Fruit fly (Drosophila melanogaster) whole organism, prepupa: ENCODE results near the gene CG7582.

Experiments
- Blimp-1 ChIP-seq: fragments of 200-800 bp; sonication (Bioruptor generic); optimal IDR thresholded peaks from 3 replicates; lab custom pipeline; 2017; ENCODE audit warnings: missing biosample characterization, missing genetic modification characterization, mild to moderate bottlenecking, moderate library complexity, missing genetic modification reagents
- CG10669 ChIP-seq: fragments of 200-800 bp; sonication (Bioruptor generic); optimal IDR thresholded peaks from 3 replicates; lab custom pipeline; 2018; ENCODE audit warnings: missing biosample characterization, mild to moderate bottlenecking, missing genetic modification characterization, moderate library complexity
- CG11294 ChIP-seq: fragments of 200-800 bp; sonication (Bioruptor generic); IDR thresholded peaks from 2 replicates; pipeline ENCODE4 v1.3.6; 2022; ENCODE audit warnings: missing biosample characterization, missing genetic modification characterization
- CG11762 ChIP-seq: fragments of 200-800 bp; sonication (Bioruptor generic); optimal IDR thresholded peaks from 3 replicates; lab custom pipeline; 2016; ENCODE audit warnings: missing biosample characterization, missing genetic modification characterization; ENCODE audit not compliant: insufficient read depth
- CG11902 ChIP-seq: fragments of 200-800 bp; sonication (Bioruptor generic); optimal IDR thresholded peaks from 3 replicates; lab custom pipeline; 2016; ENCODE audit warnings: missing biosample characterization, missing genetic modification characterization
- CG15336 ChIP-seq: fragments of 200-800 bp; sonication (Bioruptor generic); IDR thresholded peaks from 2 replicates; pipeline ENCODE4 v1.3.6; 2022; ENCODE audit warnings: missing biosample characterization, missing genetic modification characterization
- CG1621 ChIP-seq: fragments of 200-800 bp; sonication (Bioruptor generic); optimal IDR thresholded peaks from 3 replicates; lab custom pipeline; 2018; ENCODE audit warnings: missing biosample characterization, mild to moderate bottlenecking, missing genetic modification characterization
- CG31627 ChIP-seq: fragments of 200-800 bp; sonication (Bioruptor generic); optimal IDR thresholded peaks from 3 replicates; lab custom pipeline; 2016; ENCODE audit warnings: missing biosample characterization, missing genetic modification characterization
- CG32006 ChIP-seq: fragments of 200-800 bp; sonication (Bioruptor generic); optimal IDR thresholded peaks from 3 replicates; lab custom pipeline; 2017; ENCODE audit warnings: missing biosample characterization, mild to moderate bottlenecking, missing genetic modification characterization
- CG34406 ChIP-seq: fragments of 200-800 bp; sonication (Bioruptor generic); optimal IDR thresholded peaks from 3 replicates; lab custom pipeline; 2016; ENCODE audit warnings: missing biosample characterization, missing genetic modification characterization
- CG3919 ChIP-seq: fragments of 200-800 bp; sonication (Bioruptor generic); optimal IDR thresholded peaks from 3 replicates; lab custom pipeline; 2016; ENCODE audit warnings: missing biosample characterization, missing genetic modification characterization
- CG4318 ChIP-seq: fragments of 200-800 bp; sonication (Bioruptor generic); optimal IDR thresholded peaks from 3 replicates; lab custom pipeline; 2017; ENCODE audit warnings: missing biosample characterization, mild to moderate bottlenecking, missing genetic modification characterization
- CG6163 ChIP-seq: fragments of 200-800 bp; sonication (Bioruptor generic); IDR thresholded peaks from 3 replicates; pipeline ENCODE4 v1.3.6; 2022; ENCODE audit warnings: missing biosample characterization, missing genetic modification characterization
- CG6276 ChIP-seq: fragments of 200-800 bp; sonication (Bioruptor generic); optimal IDR thresholded peaks from 2 replicates; lab custom pipeline; 2017; ENCODE audit warnings: missing biosample characterization, mild to moderate bottlenecking, missing genetic modification characterization
- CG6792 ChIP-seq: fragments of 200-800 bp; sonication (Bioruptor generic); optimal IDR thresholded peaks from 3 replicates; lab custom pipeline; 2016; ENCODE audit warnings: missing biosample characterization, missing genetic modification characterization
- CG6854 ChIP-seq: fragments of 200-800 bp; sonication (Bioruptor generic); optimal IDR thresholded peaks from 2 replicates; lab custom pipeline; 2017; ENCODE audit warnings: missing biosample characterization, mild to moderate bottlenecking, missing genetic modification characterization
- CG8119 ChIP-seq: fragments of 200-800 bp; sonication (Bioruptor generic); IDR thresholded peaks from 3 replicates; pipeline ENCODE4 v1.3.6; 2022; ENCODE audit warnings: missing biosample characterization, missing genetic modification characterization
- CG8319 ChIP-seq: fragments of 200-800 bp; sonication (Bioruptor generic); optimal IDR thresholded peaks from 3 replicates; lab custom pipeline; 2016; ENCODE audit warnings: missing biosample characterization, missing genetic modification characterization
- CG9139 ChIP-seq: fragments of 200-800 bp; sonication (Bioruptor generic); optimal IDR thresholded peaks from 3 replicates; lab custom pipeline; 2017; ENCODE audit warnings: missing biosample characterization, mild to moderate bottlenecking, missing genetic modification characterization
- Eip78C ChIP-seq: fragments of 200-800 bp; sonication (Bioruptor generic); peaks from one replicate; lab custom pipeline; 2016; ENCODE audit warnings: missing biosample characterization, missing genetic modification characterization
- Eip93F ChIP-seq: fragments of 200-800 bp; sonication (Bioruptor generic); optimal IDR thresholded peaks from 2 replicates; lab custom pipeline; 2016; ENCODE audit warnings: missing biosample characterization, mild to moderate bottlenecking, missing genetic modification characterization
- Ets21C ChIP-seq: fragments of 200-800 bp; sonication (Bioruptor generic); optimal IDR thresholded peaks from 3 replicates; lab custom pipeline; 2016; ENCODE audit warnings: missing biosample characterization, missing genetic modification characterization
- Gug ChIP-seq: fragments of 200-800 bp; sonication (Bioruptor generic); IDR thresholded peaks from 2 replicates; pipeline ENCODE4 v1.3.6; 2022; ENCODE audit warnings: missing biosample characterization, missing genetic modification characterization
- Hr38 ChIP-seq: sonication (Bioruptor generic); optimal IDR thresholded peaks from 2 replicates; lab custom pipeline; 2016; ENCODE audit warnings: missing biosample characterization, missing genetic modification characterization
- Lpt ChIP-seq: fragments of 200-800 bp; sonication (Bioruptor generic); optimal IDR thresholded peaks from 3 replicates; lab custom pipeline; 2016; ENCODE audit warnings: missing biosample characterization, missing genetic modification characterization
- Met ChIP-seq: fragments of 200-800 bp; sonication (Bioruptor generic); optimal IDR thresholded peaks from 3 replicates; lab custom pipeline; 2016; ENCODE audit warnings: missing biosample characterization, missing genetic modification characterization
- OdsH ChIP-seq: fragments of 200-800 bp; sonication (Bioruptor generic); optimal IDR thresholded peaks from 3 replicates; lab custom pipeline; 2016; ENCODE audit warnings: missing biosample characterization, missing genetic modification characterization
- Smox ChIP-seq: fragments of 200-800 bp; sonication (Bioruptor generic); optimal IDR thresholded peaks from 3 replicates; lab custom pipeline; 2016; ENCODE audit warnings: missing biosample characterization, missing genetic modification characterization
- Sox102F ChIP-seq: fragments of 200-800 bp; sonication (Bioruptor generic); optimal IDR thresholded peaks from 2 replicates; lab custom pipeline; 2016; ENCODE audit warnings: missing biosample characterization, mild to moderate bottlenecking, missing genetic modification characterization
- Sox14 ChIP-seq: fragments of 200-800 bp; sonication (Bioruptor generic); optimal IDR thresholded peaks from 3 replicates; lab custom pipeline; 2016; ENCODE audit warnings: missing biosample characterization, missing genetic modification characterization
- Sox15 ChIP-seq: fragments of 200-800 bp; sonication (Bioruptor generic); optimal IDR thresholded peaks from 3 replicates; lab custom pipeline; 2016; ENCODE audit warnings: missing biosample characterization, missing genetic modification characterization
- acj6 ChIP-seq: fragments of 200-800 bp; sonication (Bioruptor generic); optimal IDR thresholded peaks from 3 replicates; lab custom pipeline; 2016; ENCODE audit warnings: missing biosample characterization, missing genetic modification characterization
- cyc ChIP-seq: fragments of 200-800 bp; sonication (Bioruptor generic); optimal IDR thresholded peaks from 3 replicates; lab custom pipeline; 2016; ENCODE audit warnings: missing biosample characterization, missing genetic modification characterization
- dac ChIP-seq: fragments of 200-800 bp; sonication (Bioruptor generic); optimal IDR thresholded peaks from 2 replicates; lab custom pipeline; 2017; ENCODE audit warnings: missing biosample characterization, mild to moderate bottlenecking, missing genetic modification characterization
- dsx ChIP-seq: fragments of 200-800 bp; optimal IDR thresholded peaks from 3 replicates; lab custom pipeline; 2019; ENCODE audit warnings: missing biosample characterization, mild to moderate bottlenecking, missing genetic modification characterization, moderate library complexity; ENCODE audit not compliant: poor library complexity, severe bottlenecking
- eg ChIP-seq: fragments of 200-800 bp; sonication (Bioruptor generic); IDR thresholded peaks from 3 replicates; pipeline ENCODE4 v1.3.6; 2022; ENCODE audit warnings: missing biosample characterization, missing genetic modification characterization
- fd59A ChIP-seq: fragments of 200-800 bp; sonication (Bioruptor generic); optimal IDR thresholded peaks from 2 replicates; lab custom pipeline; 2017; ENCODE audit warnings: missing biosample characterization, mild to moderate bottlenecking, missing genetic modification characterization, missing genetic modification reagents
- fkh ChIP-seq: fragments of 200-800 bp; sonication (Bioruptor generic); optimal IDR thresholded peaks from 3 replicates; lab custom pipeline; 2017; ENCODE audit warnings: missing biosample characterization, mild to moderate bottlenecking, missing genetic modification characterization, moderate library complexity
- lz ChIP-seq: fragments of 200-800 bp; sonication (Bioruptor generic); optimal IDR thresholded peaks from 3 replicates; lab custom pipeline; 2016; ENCODE audit warnings: missing biosample characterization, missing genetic modification characterization
- net ChIP-seq: fragments of 200-800 bp; sonication (Bioruptor generic); optimal IDR thresholded peaks from 3 replicates; lab custom pipeline; 2016; ENCODE audit warnings: missing biosample characterization, missing genetic modification characterization
- pdm3 ChIP-seq: fragments of 200-800 bp; sonication (Bioruptor generic); optimal IDR thresholded peaks from 3 replicates; lab custom pipeline; 2016; ENCODE audit warnings: missing biosample characterization, missing genetic modification characterization
- salr ChIP-seq, 2 experiments: fragments of 200-800 bp; sonication (Bioruptor generic); optimal IDR thresholded peaks; 3 replicates each; lab custom pipeline; 2016 to 2018; ENCODE audit warnings: missing biosample characterization in 2 of 2, missing genetic modification characterization in 2 of 2, mild to moderate bottlenecking in 1 of 2
- spab ChIP-seq: fragments of 200-800 bp; sonication (Bioruptor generic); optimal IDR thresholded peaks from 2 replicates; lab custom pipeline; 2017; ENCODE audit warnings: missing biosample characterization, mild to moderate bottlenecking, missing genetic modification characterization, missing genetic modification reagents
- ss ChIP-seq, 2 experiments: fragments of 200-800 bp; sonication (Bioruptor generic); optimal IDR thresholded peaks; 2 replicates in 1 of 2; 3 replicates in 1 of 2; lab custom pipeline; 2017 to 2018; ENCODE audit warnings: mild to moderate bottlenecking in 2 of 2, missing biosample characterization in 2 of 2, missing genetic modification characterization in 2 of 2, moderate library complexity in 1 of 2
- svp ChIP-seq: fragments of 200-800 bp; sonication (Bioruptor generic); peaks from one replicate; lab custom pipeline; 2016; ENCODE audit warnings: missing biosample characterization, missing genetic modification characterization
- vri ChIP-seq: fragments of 200-800 bp; sonication (Bioruptor generic); optimal IDR thresholded peaks from 3 replicates; lab custom pipeline; 2016; ENCODE audit warnings: missing biosample characterization, mild to moderate bottlenecking, missing genetic modification characterization

Gene CG7582

dm6 chr3R:29690539-29690852 lies 8.4 kb upstream of the CG7582 start (continued):
- TF ChIP-seq CG11902 (GFP tag; lab: Kevin White, UChicago) (peak; percentile 32), Met (GFP tag; lab: Kevin White, UChicago) (peak; percentile 49), Sox102F (no peak), CG6854 (GFP tag; lab: Kevin White, UChicago) (no peak), svp (GFP tag; lab: Kevin White, UChicago) (peak; percentile 13), CG10669 (GFP tag; lab: Kevin White, UChicago) (peak; percentile 62), ss (GFP tag; optimal IDR thresholded peaks at IDR 0.05; lab: Kevin White, UChicago) (no peak), CG11762 (no peak), salr (GFP tag; optimal IDR thresholded peaks at IDR 0.05; lab: Kevin White, UChicago) (peak in 1 of 2 experiments; percentile 37), Blimp-1 (GFP tag; lab: Kevin White, UChicago) (no peak), spab (peak; percentile 37), Sox14 (GFP tag; lab: Kevin White, UChicago) (peak; percentile 49), CG15336 (peak; percentile 46), cyc (GFP tag; lab: Kevin White, UChicago) (peak; percentile 30), Hr38 (GFP tag; lab: Kevin White, UChicago) (no peak), OdsH (GFP tag; lab: Kevin White, UChicago) (peak; percentile 41), dac (GFP tag; lab: Kevin White, UChicago) (no peak), Ets21C (GFP tag; lab: Kevin White, UChicago) (no peak), net (GFP tag; lab: Kevin White, UChicago) (peak; percentile 42), CG1621 (tag; lab: Kevin White, UChicago) (peak; percentile 52), acj6 (GFP tag; lab: Kevin White, UChicago) (peak; percentile 35), pdm3 (GFP tag; lab: Kevin White, UChicago) (peak; percentile 61), CG6792 (GFP tag; lab: Kevin White, UChicago) (no peak), CG6163 (GFP tag; lab: Robert Waterston, UW) (peak; percentile 63; the same call in 2 of the 3 replicates), CG4318 (peak; percentile 24), Eip78C (GFP tag; lab: Kevin White, UChicago) (peak; percentile 90), CG8319 (GFP tag; lab: Kevin White, UChicago) (no peak), Smox (GFP tag; lab: Kevin White, UChicago) (peak; percentile 15), CG3919 (GFP tag; lab: Kevin White, UChicago) (peak; percentile 61), fkh (GFP tag; lab: Kevin White, UChicago) (no peak), Sox15 (GFP tag; lab: Kevin White, UChicago) (peak; percentile 16), CG9139 (GFP tag; lab: Kevin White, UChicago) (no peak), CG8119 (GFP tag; lab: Robert Waterston, UW) (peak; percentile 49; the same call in 2 of the 3 replicates), CG6276 (GFP tag; lab: Kevin White, UChicago) (peak; percentile 36), Gug (GFP tag; lab: Robert Waterston, UW) (no peak), CG11294 (GFP tag; lab: Robert Waterston, UW) (no peak), Lpt (GFP tag; lab: Kevin White, UChicago) (no peak), CG32006 (peak; percentile 63), eg (GFP tag; lab: Robert Waterston, UW) (peak; percentile 44; the same call in 1 of the 3 replicates), fd59A (peak; percentile 55), CG31627 (GFP tag; lab: Kevin White, UChicago) (peak; percentile 36)
- TF ChIP-seq, all 60 proteins: peak for 39

dm6 chr3R:29689833-29690538 lies 7.9 kb upstream of the CG7582 start:
- TF ChIP-seq CG11294 (GFP tag; lab: Robert Waterston, UW) (no peak), Eip93F (GFP tag; lab: Kevin White, UChicago) (no peak), Lpt (GFP tag; lab: Kevin White, UChicago) (no peak), net (GFP tag; lab: Kevin White, UChicago) (no peak), dsx (GFP tag; lab: Kevin White, UChicago) (peak; percentile 38), svp (GFP tag; lab: Kevin White, UChicago) (peak; percentile 78), CG34406 (no peak), OdsH (GFP tag; lab: Kevin White, UChicago) (no peak), pdm3 (GFP tag; lab: Kevin White, UChicago) (no peak), Smox (GFP tag; lab: Kevin White, UChicago) (no peak), CG32006 (peak; percentile 12), CG6854 (GFP tag; lab: Kevin White, UChicago) (no peak), CG4318 (no peak), Sox15 (GFP tag; lab: Kevin White, UChicago) (no peak), eg (GFP tag; lab: Robert Waterston, UW) (no peak), CG9139 (GFP tag; lab: Kevin White, UChicago) (no peak), Eip78C (GFP tag; lab: Kevin White, UChicago) (peak; percentile 52), ss (GFP tag; optimal IDR thresholded peaks at IDR 0.05; lab: Kevin White, UChicago) (no peak), vri (GFP tag; lab: Kevin White, UChicago) (no peak), lz (GFP tag; lab: Kevin White, UChicago) (no peak), cyc (GFP tag; lab: Kevin White, UChicago) (no peak), CG11762 (no peak), CG6792 (GFP tag; lab: Kevin White, UChicago) (no peak), CG1621 (tag; lab: Kevin White, UChicago) (no peak), fkh (GFP tag; lab: Kevin White, UChicago) (peak; percentile 5)
